Fruit fly (Drosophila melanogaster) whole organism, embryonic: ENCODE results near the gene CG17190.

ENCODE experiments used
- Abd-B ChIP-seq: fragments of 200-800 bp; sonication (Bioruptor generic); optimal IDR thresholded peaks from 2 replicates; lab custom pipeline; 2018; ENCODE audit warnings: missing biosample characterization, mild to moderate bottlenecking, missing genetic modification characterization, moderate library complexity
- Atf6 ChIP-seq: fragments of 200-800 bp; sonication (Bioruptor generic); IDR thresholded peaks from 2 replicates; pipeline ENCODE4 v1.3.6; 2022; ENCODE audit warnings: missing biosample characterization, missing genetic modification characterization
- BEAF-32 ChIP-seq: fragments of 200-800 bp; sonication (Bioruptor generic); optimal IDR thresholded peaks from 3 replicates; lab custom pipeline; 2017; ENCODE audit warnings: missing biosample characterization, missing genetic modification characterization, mild to moderate bottlenecking, moderate library complexity, missing genetic modification reagents
- CG10209 ChIP-seq: fragments of 200-800 bp; sonication (Bioruptor generic); optimal IDR thresholded peaks from 3 replicates; lab custom pipeline; 2017; ENCODE audit warnings: missing biosample characterization, mild to moderate bottlenecking, missing genetic modification characterization, missing genetic modification reagents
- CG10267 ChIP-seq: fragments of 200-800 bp; sonication (Bioruptor generic); optimal IDR thresholded peaks from 2 replicates; lab custom pipeline; 2018; ENCODE audit warnings: missing biosample characterization, mild to moderate bottlenecking, missing genetic modification characterization, moderate library complexity
- CG11398 ChIP-seq: fragments of 200-800 bp; sonication (Bioruptor generic); optimal IDR thresholded peaks from 2 replicates; lab custom pipeline; 2016; ENCODE audit warnings: missing biosample characterization, missing genetic modification characterization
- CG11695 ChIP-seq: fragments of 200-800 bp; sonication (Bioruptor generic); IDR thresholded peaks from 3 replicates; pipeline ENCODE4 v1.3.6; 2022; ENCODE audit warnings: missing biosample characterization, missing genetic modification characterization
- CG1602 ChIP-seq: fragments of 200-800 bp; sonication (Bioruptor generic); optimal IDR thresholded peaks from 3 replicates; lab custom pipeline; 2016; ENCODE audit warnings: missing biosample characterization, missing genetic modification characterization
- CG16779 ChIP-seq: fragments of 200-800 bp; sonication (Bioruptor generic); IDR thresholded peaks from 2 replicates; pipeline ENCODE4 v1.3.6; 2022; ENCODE audit warnings: missing biosample characterization, missing genetic modification characterization
- CG16813 ChIP-seq: fragments of 200-800 bp; sonication (Bioruptor generic); IDR thresholded peaks from 3 replicates; pipeline ENCODE4 v1.3.6; 2022; ENCODE audit warnings: missing biosample characterization, missing genetic modification characterization; ENCODE audit not compliant: partially characterized antibody
- CG17186 ChIP-seq: fragments of 200-800 bp; sonication (Bioruptor generic); optimal IDR thresholded peaks from 3 replicates; lab custom pipeline; 2017; ENCODE audit warnings: missing biosample characterization, missing genetic modification reagents, missing genetic modification characterization
- CG17359 ChIP-seq: fragments of 200-800 bp; sonication (Bioruptor generic); optimal IDR thresholded peaks from 3 replicates; lab custom pipeline; 2018; ENCODE audit warnings: missing biosample characterization, mild to moderate bottlenecking, missing genetic modification characterization, moderate library complexity
- CG3065 ChIP-seq: fragments of 200-800 bp; sonication (Bioruptor generic); optimal IDR thresholded peaks from 2 replicates; lab custom pipeline; 2016; ENCODE audit warnings: missing biosample characterization, missing genetic modification characterization
- CG34224 ChIP-seq: fragments of 200-800 bp; sonication (Bioruptor generic); IDR thresholded peaks from 3 replicates; pipeline ENCODE4 v1.3.6; 2022; ENCODE audit warnings: missing biosample characterization, missing genetic modification characterization; ENCODE audit not compliant: partially characterized antibody
- CG3847 ChIP-seq: fragments of 200-800 bp; sonication (Bioruptor generic); IDR thresholded peaks from 2 replicates; pipeline ENCODE4 v1.3.6; 2022; ENCODE audit warnings: missing biosample characterization, missing genetic modification characterization
- CG42726 ChIP-seq: fragments of 200-800 bp; sonication (Bioruptor generic); IDR thresholded peaks from 2 replicates; pipeline ENCODE4 v1.3.6; 2022; ENCODE audit warnings: missing biosample characterization, missing genetic modification characterization; ENCODE audit not compliant: partially characterized antibody
- CG4360 ChIP-seq: fragments of 200-800 bp; sonication (Bioruptor generic); IDR thresholded peaks from 2 replicates; pipeline ENCODE4 v1.3.6; 2022; ENCODE audit warnings: missing biosample characterization, missing genetic modification characterization
- CG43689 ChIP-seq: fragments of 200-800 bp; sonication (Bioruptor generic); IDR thresholded peaks from 2 replicates; pipeline ENCODE4 v1.3.6; 2022; ENCODE audit warnings: missing biosample characterization, missing genetic modification characterization
- CG5245 ChIP-seq: fragments of 200-800 bp; sonication (Bioruptor generic); optimal IDR thresholded peaks from 3 replicates; lab custom pipeline; 2016; ENCODE audit warnings: missing biosample characterization, missing genetic modification characterization
- CoRest ChIP-seq: fragments of 200-800 bp; sonication (Bioruptor generic); optimal IDR thresholded peaks from 3 replicates; lab custom pipeline; 2018; ENCODE audit warnings: missing biosample characterization, mild to moderate bottlenecking, missing genetic modification characterization, moderate library complexity
- Dp ChIP-seq: fragments of 200-800 bp; sonication (Bioruptor generic); optimal IDR thresholded peaks from 2 replicates; lab custom pipeline; 2018; ENCODE audit warnings: missing biosample characterization, mild to moderate bottlenecking, missing genetic modification characterization, moderate library complexity
- Dref ChIP-seq: fragments of 200-800 bp; sonication (Bioruptor generic); IDR thresholded peaks from 2 replicates; pipeline ENCODE4 v1.3.6; 2022; ENCODE audit warnings: missing biosample characterization, missing genetic modification characterization
- Drgx ChIP-seq: fragments of 200-800 bp; sonication (Bioruptor generic); IDR thresholded peaks from 2 replicates; pipeline ENCODE4 v1.3.6; 2022; ENCODE audit warnings: missing biosample characterization, missing genetic modification characterization
- H2.0 ChIP-seq: fragments of 200-800 bp; sonication (Bioruptor generic); IDR thresholded peaks from 2 replicates; pipeline ENCODE4 v1.3.6; 2022; ENCODE audit warnings: missing biosample characterization, missing genetic modification characterization
- Lim3 ChIP-seq: fragments of 200-800 bp; sonication (Bioruptor generic); IDR thresholded peaks from 2 replicates; pipeline ENCODE4 v1.3.6; 2022; ENCODE audit warnings: missing biosample characterization, missing genetic modification characterization
- Mes4 ChIP-seq: fragments of 200-800 bp; sonication (Bioruptor generic); optimal IDR thresholded peaks from 2 replicates; lab custom pipeline; 2016; ENCODE audit warnings: missing biosample characterization, missing genetic modification characterization
- Rx ChIP-seq: fragments of 200-800 bp; sonication (Bioruptor generic); IDR thresholded peaks from 2 replicates; pipeline ENCODE4 v1.3.6; 2022; ENCODE audit warnings: missing biosample characterization, missing genetic modification characterization
- Ssrp ChIP-seq: fragments of 200-800 bp; sonication (Bioruptor generic); optimal IDR thresholded peaks from 2 replicates; lab custom pipeline; 2018; ENCODE audit warnings: missing biosample characterization, mild to moderate bottlenecking, missing genetic modification characterization, moderate library complexity
- Usf ChIP-seq: fragments of 200-800 bp; sonication (Bioruptor generic); optimal IDR thresholded peaks from 2 replicates; lab custom pipeline; 2017; ENCODE audit warnings: missing genotype, missing biosample characterization, missing genetic modification characterization
- bigmax ChIP-seq: fragments of 200-800 bp; sonication (Bioruptor generic); optimal IDR thresholded peaks from 2 replicates; lab custom pipeline; 2018; ENCODE audit warnings: missing biosample characterization, mild to moderate bottlenecking, missing genetic modification characterization
- chinmo ChIP-seq: fragments of 200-800 bp; sonication (Bioruptor generic); IDR thresholded peaks from 4 replicates; pipeline ENCODE4 v1.3.6; 2022; ENCODE audit warnings: missing biosample characterization, missing genetic modification characterization; ENCODE audit not compliant: partially characterized antibody
- en ChIP-seq: fragments of 200-800 bp; sonication (Bioruptor generic); optimal IDR thresholded peaks from 2 replicates; lab custom pipeline; 2016; ENCODE audit warnings: missing biosample characterization, missing genetic modification characterization
- fd64A ChIP-seq: fragments of 200-800 bp; sonication (Bioruptor generic); optimal IDR thresholded peaks from 3 replicates; lab custom pipeline; 2018; ENCODE audit warnings: missing biosample characterization, mild to moderate bottlenecking, missing genetic modification characterization
- gfzf ChIP-seq: fragments of 200-800 bp; sonication (Bioruptor generic); optimal IDR thresholded peaks from 2 replicates; lab custom pipeline; 2016; ENCODE audit warnings: missing biosample characterization, mild to moderate bottlenecking, missing genetic modification characterization, moderate library complexity
- gt ChIP-seq: fragments of 200-800 bp; sonication (Bioruptor generic); IDR thresholded peaks from 2 replicates; pipeline ENCODE4 v1.3.6; 2022; ENCODE audit warnings: missing biosample characterization, missing genetic modification characterization
- hkb ChIP-seq, 2 experiments: fragments of 200-800 bp in 1 of 2; fragments of >200 bp in 1 of 2; sonication (Bioruptor generic) in 1 of 2; IDR thresholded peaks in 1 of 2; optimal IDR thresholded peaks in 1 of 2; 2 replicates each; pipeline versions ENCODE4 v1.3.6 to Lab custom; 2017 to 2022; ENCODE audit warnings: missing biosample characterization in 1 of 2, missing genetic modification characterization in 1 of 2
- insv ChIP-seq, 2 experiments: fragments of 200-800 bp; sonication (Bioruptor generic); optimal IDR thresholded peaks; 3 replicates each; lab custom pipeline; 2016 to 2018; ENCODE audit warnings: missing biosample characterization in 2 of 2, missing genetic modification characterization in 2 of 2
- inv ChIP-seq: fragments of 200-800 bp; sonication (Bioruptor generic); IDR thresholded peaks from 2 replicates; pipeline ENCODE4 v1.3.6; 2022; ENCODE audit warnings: missing biosample characterization, missing genetic modification characterization; ENCODE audit not compliant: partially characterized antibody
- jing ChIP-seq: fragments of 200-800 bp; sonication (Bioruptor generic); optimal IDR thresholded peaks from 2 replicates; lab custom pipeline; 2018; ENCODE audit warnings: missing biosample characterization, mild to moderate bottlenecking, missing genetic modification characterization
- lmd ChIP-seq: fragments of 200-800 bp; sonication (Bioruptor generic); IDR thresholded peaks from 2 replicates; pipeline ENCODE4 v1.3.6; 2022; ENCODE audit warnings: missing biosample characterization, missing genetic modification characterization
- pzg ChIP-seq: fragments of 200-800 bp; sonication (Bioruptor generic); optimal IDR thresholded peaks from 3 replicates; lab custom pipeline; 2018; ENCODE audit warnings: missing biosample characterization, mild to moderate bottlenecking, missing genetic modification characterization, moderate library complexity
- salm ChIP-seq: fragments of 200-800 bp; sonication (Bioruptor generic); optimal IDR thresholded peaks from 2 replicates; lab custom pipeline; 2018; ENCODE audit warnings: missing biosample characterization, mild to moderate bottlenecking, missing genetic modification characterization
- sc ChIP-seq, 3 experiments: fragments of >200 bp in 2 of 3; fragments of 200-800 bp in 1 of 3; sonication (Bioruptor generic) in 1 of 3; optimal IDR thresholded peaks; 2 replicates in 2 of 3; 3 replicates in 1 of 3; lab custom pipeline; 2017; ENCODE audit warnings: mild to moderate bottlenecking in 1 of 3, missing biosample characterization in 1 of 3, missing genetic modification characterization in 1 of 3, missing genetic modification reagents in 1 of 3
- sens ChIP-seq: fragments of 200-800 bp; sonication (Bioruptor generic); peaks from one replicate; lab custom pipeline; 2016; ENCODE audit warnings: missing biosample characterization, missing genetic modification characterization
- stc ChIP-seq: fragments of 200-800 bp; sonication (Bioruptor generic); IDR thresholded peaks from 2 replicates; pipeline ENCODE4 v1.3.6; 2022; ENCODE audit warnings: missing biosample characterization, missing genetic modification characterization
- tll ChIP-seq, 2 experiments: fragments of 200-800 bp in 1 of 2; fragments of >200 bp in 1 of 2; sonication (Bioruptor generic) in 1 of 2; optimal IDR thresholded peaks; 2 replicates each; lab custom pipeline; 2017 to 2019; ENCODE audit warnings: missing biosample characterization in 2 of 2, missing genetic modification characterization in 2 of 2, mild to moderate bottlenecking in 1 of 2, moderate library complexity in 1 of 2
- twi ChIP-seq: fragments of 200-800 bp; optimal IDR thresholded peaks from 2 replicates; lab custom pipeline; 2019; ENCODE audit warnings: missing biosample characterization, mild to moderate bottlenecking, missing genetic modification characterization, moderate library complexity
- zf30C ChIP-seq: fragments of 200-800 bp; sonication (Bioruptor generic); optimal IDR thresholded peaks from 3 replicates; lab custom pipeline; 2018; ENCODE audit warnings: missing biosample characterization, mild to moderate bottlenecking, missing genetic modification characterization

Gene CG17190

DNA sequence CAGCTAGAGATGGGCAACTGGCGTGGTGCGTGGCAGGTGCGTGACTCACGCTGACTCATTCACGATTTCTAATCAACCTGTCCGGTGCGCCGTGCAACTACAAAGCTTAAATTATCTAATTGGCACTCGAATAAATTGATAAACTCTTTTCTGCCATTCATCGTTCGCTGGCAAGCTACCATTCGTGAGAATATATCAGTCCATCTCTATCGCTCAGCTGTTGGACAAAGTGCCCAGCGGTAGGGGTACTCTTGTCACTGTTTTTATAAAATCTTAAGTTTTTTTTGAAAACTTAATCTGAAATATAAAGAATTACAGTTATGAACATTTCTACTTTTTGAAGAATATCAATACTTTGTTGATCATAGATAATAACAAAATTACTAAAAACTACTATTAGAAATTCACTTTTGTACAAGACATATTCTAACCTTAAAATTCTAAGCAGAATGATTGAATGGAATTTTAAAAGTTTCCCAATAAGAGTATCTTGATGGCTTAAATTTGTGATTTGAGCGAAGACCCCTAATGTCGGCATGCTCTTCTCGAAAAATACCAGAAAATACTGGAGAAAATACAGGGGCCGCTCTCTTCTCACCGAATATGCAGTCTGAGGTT, 8.0 kb upstream of the CG17190 start, which contains the start of the genes PIG-L and psidin (continued):
- TF ChIP-seq inv (peak; percentile 87), Usf (peak; percentile 67), salm (tag; lab: Kevin White, UChicago) (peak; percentile 47), sens (GFP tag; lab: Kevin White, UChicago) (peak; percentile 97), en (GFP tag; lab: Kevin White, UChicago) (peak; percentile 37), BEAF-32 (GFP tag; lab: Kevin White, UChicago) (peak; percentile 93), CG10209 (GFP tag; lab: Kevin White, UChicago) (peak; percentile 87), Dp (peak; percentile 5), Rx (GFP tag; lab: Robert Waterston, UW) (peak; percentile 26), CG3065 (GFP tag; lab: Kevin White, UChicago) (peak; percentile 17), gt (GFP tag; lab: Robert Waterston, UW) (peak; percentile 32), bigmax (GFP tag; lab: Kevin White, UChicago) (peak; percentile 2), twi (tag; lab: Kevin White, UChicago) (peak; percentile 82), Abd-B (GFP tag; lab: Kevin White, UChicago) (peak; percentile 89), hkb (optimal IDR thresholded peaks at IDR 0.05; lab: Kevin White, UChicago) (no peak), hkb (GFP tag; IDR thresholded peaks at IDR 0.05; lab: Robert Waterston, UW) (peak; percentile 61; the same call in 1 of the 2 replicates), CG17359 (tag; lab: Kevin White, UChicago) (peak; percentile 57), chinmo (GFP tag; lab: Robert Waterston, UW) (0 out of 4 replicates have a peak, but pooled peaks have one; percentile 61), pzg (GFP tag; lab: Kevin White, UChicago) (peak; percentile 53), tll (GFP tag; optimal IDR thresholded peaks at IDR 0.05; lab: Kevin White, UChicago) (peak in 1 of 2 experiments; percentile 67), CG34224 (peak; percentile 96), CG43689 (GFP tag; lab: Robert Waterston, UW) (no peak), lmd (peak; percentile 76), CG17186 (peak; percentile 70), H2.0 (GFP tag; lab: Robert Waterston, UW) (peak; percentile 59), gfzf (peak; percentile 28), CG10267 (peak; percentile 63), Mes4 (GFP tag; lab: Kevin White, UChicago) (peak; percentile 72), Dref (GFP tag; lab: Robert Waterston, UW) (no peak), CG5245 (GFP tag; lab: Kevin White, UChicago) (peak; percentile 41), jing (GFP tag; lab: Kevin White, UChicago) (peak; percentile 60), CG4360 (GFP tag; lab: Robert Waterston, UW) (no peak), CG11695 (GFP tag; lab: Robert Waterston, UW) (peak; percentile 71), Atf6 (GFP tag; lab: Robert Waterston, UW) (0 out of 2 replicates have a peak, but pooled peaks have one; percentile 11), CG16779 (GFP tag; lab: Robert Waterston, UW) (no peak), CG16813 (GFP tag; lab: Robert Waterston, UW) (peak; percentile 97), Drgx (GFP tag; lab: Robert Waterston, UW) (peak; percentile 41), Lim3 (GFP tag; lab: Robert Waterston, UW) (no peak), CG3847 (GFP tag; lab: Robert Waterston, UW) (peak; percentile 81), CG11398 (GFP tag; lab: Kevin White, UChicago) (peak; percentile 56), CG1602 (GFP tag; lab: Kevin White, UChicago) (peak; percentile 86), insv (GFP tag; optimal IDR thresholded peaks at IDR 0.05; lab: Kevin White, UChicago) (peak; percentile 83 to 98), sc (optimal IDR thresholded peaks at IDR 0.05; lab: Kevin White, UChicago) (no peak), sc (GFP tag; optimal IDR thresholded peaks at IDR 0.05; lab: Kevin White, UChicago) (peak; percentile 77), CoRest (tag; lab: Kevin White, UChicago) (peak; percentile 96), stc (GFP tag; lab: Robert Waterston, UW) (peak; percentile 61; the same call in 1 of the 2 replicates), Ssrp (tag; lab: Kevin White, UChicago) (peak; percentile 85), CG42726 (peak; percentile 85), fd64A (GFP tag; lab: Kevin White, UChicago) (no peak), zf30C (no peak)
